Fruit fly (Drosophila melanogaster) Kc167 (cell line): Measurements from ENCODE around the gene Fas2.

ENCODE experiments used
- Myc ChIP-seq: fragments of >200 bp; optimal IDR thresholded peaks from 2 replicates; lab custom pipeline; 2017; ENCODE audit warnings: missing external identifiers
- Sin3A ChIP-seq: fragments of >200 bp; optimal IDR thresholded peaks from 2 replicates; lab custom pipeline; 2018; ENCODE audit warnings: missing external identifiers
- h ChIP-seq: fragments of >200 bp; optimal IDR thresholded peaks from 3 replicates; lab custom pipeline; 2018; ENCODE audit warnings: missing external identifiers
- insv ChIP-seq: fragments of >200 bp; optimal IDR thresholded peaks from 3 replicates; lab custom pipeline; 2018; ENCODE audit warnings: missing external identifiers
- psq ChIP-seq: fragments of >200 bp; optimal IDR thresholded peaks from 2 replicates; lab custom pipeline; 2017; ENCODE audit warnings: missing external identifiers
- ttk ChIP-seq: sonication (Bioruptor generic); optimal IDR thresholded peaks from 2 replicates; lab custom pipeline; 2017; ENCODE audit warnings: missing external identifiers

dm6 chrX:4214371-4214770, 8.5 kb upstream of the Fas2 start:
- TF ChIP-seq h (lab: Kevin White, UChicago) (no peak), ttk (lab: Kevin White, UChicago) (no peak), insv (lab: Kevin White, UChicago) (no peak), Sin3A (lab: Kevin White, UChicago) (no peak), psq (lab: Kevin White, UChicago) (no peak), Myc (lab: Kevin White, UChicago) (no peak)
